Fruit fly (Drosophila melanogaster): Measurements from ENCODE around the gene CG32148.

The CG32148 gene

dm6 chr3L:15053251-15053650, 30.0 kb downstream of the CG32148 start, which contains the start of gene CG43680:
Gene CG43680 (minus strand): TSS chr3L:15053351.
- TF ChIP-seq CG8478 (optimal IDR thresholded peaks at IDR 0.05) (no peak), CTCF (optimal IDR thresholded peaks at IDR 0.05) (no peak)

DNA sequence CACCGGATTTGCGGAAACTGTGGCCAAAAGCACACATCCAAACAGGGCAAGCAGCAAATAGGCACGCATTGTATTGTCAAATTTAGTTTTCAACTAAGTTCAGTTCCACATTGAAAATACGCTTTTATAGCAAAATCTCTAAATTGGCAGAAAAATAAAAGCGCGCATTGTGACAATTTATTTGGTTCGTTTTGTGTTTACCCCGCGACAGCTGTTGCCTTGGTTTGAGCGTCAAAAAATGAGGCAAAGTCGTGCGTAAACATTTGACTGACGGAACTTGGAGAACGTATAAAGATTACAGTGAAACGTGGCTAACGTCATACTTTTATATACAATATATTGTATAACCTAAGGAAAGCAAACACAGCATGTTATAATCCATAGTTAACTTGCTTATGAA, 30.7 kb downstream of the CG32148 start, which contains the start of gene CG18649:
Gene CG18649 (minus strand): TSS at position 101 of the 400 bp plus-strand sequence.
- TF ChIP-seq CTCF (optimal IDR thresholded peaks at IDR 0.05) (no peak), CG8478 (optimal IDR thresholded peaks at IDR 0.05) (no peak)

- TF ChIP-seq CTCF (optimal IDR thresholded peaks at IDR 0.05) = no peak
Observed at dm6 chr3L:15054477-15054876, 31.2 kb downstream of the CG32148 start, which contains the start of gene EAChm. Gene EAChm (plus strand): TSS chr3L:15054777.

- TF ChIP-seq CTCF (optimal IDR thresholded peaks at IDR 0.05) (no peak), CG8478 (optimal IDR thresholded peaks at IDR 0.05) (no peak)
Observed at dm6 chr3L:15061605-15062004, 38.3 kb downstream of the CG32148 start, which contains the start of gene CG13460. Gene CG13460 (minus strand): TSS chr3L:15061705.

DNA sequence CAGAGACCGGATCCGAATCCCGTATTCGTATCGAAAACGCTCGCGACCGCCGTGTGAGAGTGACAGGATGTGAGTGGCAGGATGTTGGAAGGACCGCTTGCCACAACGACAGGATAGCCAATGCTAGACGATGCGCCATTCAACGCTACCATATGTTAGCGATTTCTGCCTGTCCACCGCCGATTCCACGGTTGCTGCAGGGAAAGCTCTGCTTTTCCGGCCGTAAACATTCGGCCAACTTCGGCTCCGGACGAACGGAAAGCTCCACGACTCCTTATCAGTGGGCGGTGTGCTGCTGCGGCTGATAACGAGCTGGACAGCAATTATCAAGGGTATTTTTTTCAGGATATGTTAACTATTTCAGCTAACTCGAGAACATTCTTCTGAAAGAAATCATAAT, 41.6 kb downstream of the CG32148 start, which contains the start of gene Sytbeta:
Gene Sytbeta (minus strand): TSS at position 101 of the 400 bp plus-strand sequence.
- TF ChIP-seq CTCF (optimal IDR thresholded peaks at IDR 0.05) (no peak), CG8478 (optimal IDR thresholded peaks at IDR 0.05) (no peak)

dm6 chr3L:15072149-15072548, 48.9 kb downstream of the CG32148 start:
- TF ChIP-seq CTCF (optimal IDR thresholded peaks at IDR 0.05) (peak; percentile 53 to 68), CG8478 (optimal IDR thresholded peaks at IDR 0.05) (no peak)
